Worm (Caenorhabditis elegans): Measurements from ENCODE around the gene B0281.3.

The B0281.3 gene

ce11 chrII:2292027-2292426, 14.8 kb upstream of the B0281.3 start, which contains the start of gene K09F6.7:
Gene K09F6.7, minus strand, starts transcription at chrII:2292127.
- TF ChIP-seq athp-1 (tag; optimal IDR thresholded peaks at IDR 0.05) (no peak), mxl-1 (tag; optimal IDR thresholded peaks at IDR 0.05) (no peak), zfh-2 (GFP tag; conservative IDR thresholded peaks at IDR 0.05) (no peak), efl-1 (GFP tag; optimal IDR thresholded peaks at IDR 0.05) (no peak), ccch-3 (GFP tag; optimal IDR thresholded peaks at IDR 0.05) (no peak), rcor-1 (GFP tag; IDR thresholded peaks at IDR 0.05) (no peak), lag-1 (GFP tag; IDR thresholded peaks at IDR 0.05) (no peak), lsy-27 (tag; optimal IDR thresholded peaks at IDR 0.05; ENCODE audit: borderline replicate concordance, insufficient read depth) (no peak), hmg-1.2 (GFP tag; IDR thresholded peaks at IDR 0.05) (no peak), bed-1 (GFP tag; IDR thresholded peaks at IDR 0.05) (no peak), ceh-79 (tag; optimal IDR thresholded peaks at IDR 0.05) (no peak), lin-40 (tag; optimal IDR thresholded peaks at IDR 0.05) (no peak), hlh-26 (GFP tag; conservative IDR thresholded peaks at IDR 0.05) (no peak), Y79H2A.3 (GFP tag; conservative IDR thresholded peaks at IDR 0.05) (no peak), somi-1 (GFP tag; optimal IDR thresholded peaks at IDR 0.05) (no peak), ceh-40 (GFP tag; IDR thresholded peaks at IDR 0.05) (no peak), madf-8 (GFP tag; conservative IDR thresholded peaks at IDR 0.05) (no peak), mcd-1 (GFP tag; IDR thresholded peaks at IDR 0.05) (no peak), rpc-1 (optimal IDR thresholded peaks at IDR 0.05) (no peak), rpc-1 (tag; optimal IDR thresholded peaks at IDR 0.05) (no peak)

DNA sequence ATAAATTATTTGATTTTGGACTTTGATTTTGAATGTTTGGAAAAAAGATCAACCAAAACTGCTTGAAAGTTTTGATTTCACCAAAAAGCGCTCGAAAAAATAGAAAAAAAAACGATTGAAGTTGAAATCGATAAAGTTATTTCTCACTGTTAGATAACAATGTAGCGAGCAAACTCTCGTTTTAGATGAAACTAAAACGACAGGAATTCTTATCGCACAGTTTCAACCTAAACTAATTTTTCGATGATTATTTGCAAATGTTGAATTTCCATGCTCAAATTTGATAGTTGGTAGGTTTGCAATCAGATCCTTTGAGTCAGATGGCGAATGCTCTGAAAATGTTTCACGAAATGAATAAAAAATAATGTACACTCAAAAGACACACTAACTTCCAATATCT, 14.3 kb upstream of the B0281.3 start:
- TF ChIP-seq mes-4 (tag; optimal IDR thresholded peaks at IDR 0.05), result no peak
- no peak for TF ChIP-seq snpc-1.3 (tag; optimal IDR thresholded peaks at IDR 0.05; ENCODE audit: insufficient read depth)
- TF ChIP-seq dox-1 (GFP tag; IDR thresholded peaks at IDR 0.05), result no peak
- TF ChIP-seq nhr-80 (tag; optimal IDR thresholded peaks at IDR 0.05), result peak; percentile 48
- TF ChIP-seq lin-35 (GFP tag; optimal IDR thresholded peaks at IDR 0.05), result no peak

DNA sequence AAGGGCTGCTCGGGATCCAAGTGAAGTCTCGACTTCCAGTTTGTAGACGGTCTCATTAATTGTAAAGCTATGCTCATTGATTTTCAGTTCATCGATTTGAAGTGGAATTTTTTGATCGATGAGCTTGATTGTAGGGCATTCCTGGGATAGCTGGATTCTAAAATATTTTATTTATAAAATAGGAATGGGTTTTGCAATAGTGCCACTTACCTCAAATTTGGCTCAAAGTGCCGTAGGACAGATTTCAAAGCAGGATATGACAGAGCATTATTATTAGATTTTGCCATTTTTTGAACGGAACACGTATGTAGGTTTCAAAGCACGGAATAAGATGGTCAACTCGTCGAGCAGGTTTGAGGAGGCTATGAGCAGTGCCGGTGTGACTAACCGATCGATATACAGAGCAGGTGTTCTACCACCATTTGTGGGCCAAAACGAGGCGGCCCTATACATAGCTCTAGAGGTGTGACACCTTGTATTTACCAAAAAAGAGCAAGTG, 11.0 kb upstream of the B0281.3 start, which contains the start of gene fbxc-25:
Gene fbxc-25, minus strand, starts transcription at position 449 of the 499 bp plus-strand sequence.
- TF ChIP-seq C06A6.2 (GFP tag; conservative IDR thresholded peaks at IDR 0.05) (no peak), F10E7.11 (tag; optimal IDR thresholded peaks at IDR 0.05) (no peak)

DNA sequence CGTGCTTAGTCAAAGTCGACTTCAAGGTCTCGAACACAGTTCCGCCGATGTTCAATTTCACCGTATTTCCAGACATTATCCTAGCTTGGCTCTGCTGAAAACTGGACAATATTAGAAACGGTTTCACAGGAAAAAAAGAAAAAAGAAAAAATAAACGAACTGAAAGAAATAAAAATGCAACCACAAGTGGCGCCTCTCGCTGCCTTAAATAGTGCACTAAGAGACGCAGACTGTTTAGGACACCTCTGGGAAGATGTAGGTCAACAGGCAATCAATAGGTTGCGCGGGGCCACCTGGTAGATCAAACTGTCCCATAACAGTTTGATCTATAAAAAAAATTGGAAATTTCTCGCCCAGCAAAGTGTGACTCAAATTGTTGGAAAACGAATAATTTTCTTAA, 8.1 kb upstream of the B0281.3 start, which contains the start of gene B0281.4:
Gene B0281.4, minus strand, starts transcription at position 101 of the 400 bp plus-strand sequence.
- no peak for TF ChIP-seq F22D6.2 (tag; optimal IDR thresholded peaks at IDR 0.05)
- no peak for TF ChIP-seq die-1 (tag; optimal IDR thresholded peaks at IDR 0.05)
- TF ChIP-seq dox-1 (GFP tag; IDR thresholded peaks at IDR 0.05), result no peak
- no peak for TF ChIP-seq B0261.1 (tag; optimal IDR thresholded peaks at IDR 0.05)
- TF ChIP-seq pha-4 (tag; optimal IDR thresholded peaks at IDR 0.05), result no peak
- no peak for TF ChIP-seq zfh-2 (GFP tag; conservative IDR thresholded peaks at IDR 0.05)
- TF ChIP-seq madf-3 (GFP tag; IDR thresholded peaks at IDR 0.05), result no peak
- no peak for TF ChIP-seq dpff-1 (tag; optimal IDR thresholded peaks at IDR 0.05)
- no peak for TF ChIP-seq tlf-1 (GFP tag; optimal IDR thresholded peaks at IDR 0.05)
- no peak for TF ChIP-seq ztf-26 (tag; optimal IDR thresholded peaks at IDR 0.05)
- no peak for TF ChIP-seq cebp-2 (GFP tag; IDR thresholded peaks at IDR 0.05)

All from whole organism, young adult.